Worm (Caenorhabditis elegans) whole organism, young adult: ENCODE measurements around the gene tre-2.

Source experiments
- B0019.2 ChIP-seq: fragments of 200-800 bp; sonication (Bioruptor generic); conservative IDR thresholded peaks from 2 replicates; pipeline ENCODE4 v1.3.6; 2022; ENCODE audit warnings: missing genetic modification reagents, missing genetic modification characterization, missing compliant biosample characterization
- B0261.1 ChIP-seq: sonication (generic microtip); optimal IDR thresholded peaks from 2 replicates; lab custom pipeline; 2016; ENCODE audit warnings: mild to moderate bottlenecking, missing genetic modification characterization, moderate library complexity, missing compliant biosample characterization
- C06A6.2 ChIP-seq: fragments of 200-800 bp; sonication (Bioruptor generic); conservative IDR thresholded peaks from 2 replicates; pipeline ENCODE4 v1.3.6; 2022; ENCODE audit warnings: missing genetic modification characterization, missing compliant biosample characterization
- F10E7.11 ChIP-seq: sonication (generic microtip); optimal IDR thresholded peaks from 2 replicates; lab custom pipeline; 2017; ENCODE audit warnings: mild to moderate bottlenecking, missing genetic modification characterization, moderate library complexity, missing compliant biosample characterization
- F22D6.2 ChIP-seq: sonication (generic microtip); optimal IDR thresholded peaks from 2 replicates; lab custom pipeline; 2016; ENCODE audit warnings: mild to moderate bottlenecking, missing genetic modification characterization, missing compliant biosample characterization
- F23B12.7 ChIP-seq: sonication (generic microtip); optimal IDR thresholded peaks from 2 replicates; lab custom pipeline; 2017; ENCODE audit warnings: missing genetic modification characterization, mild to moderate bottlenecking, missing compliant biosample characterization, antibody characterized with exemption, moderate library complexity; ENCODE audit not compliant: insufficient read depth
- F37B4.10 ChIP-seq: fragments of 200-800 bp; sonication (Bioruptor generic); IDR thresholded peaks from 2 replicates; pipeline ENCODE4 v1.3.6; 2022; ENCODE audit warnings: missing genetic modification characterization, missing compliant biosample characterization
- F52B5.7 ChIP-seq: sonication (generic microtip); optimal IDR thresholded peaks from 2 replicates; lab custom pipeline; 2016; ENCODE audit warnings: mild to moderate bottlenecking, missing genetic modification characterization, missing compliant biosample characterization
- K11D2.4 ChIP-seq: fragments of 200-800 bp; sonication (Bioruptor generic); IDR thresholded peaks from 2 replicates; pipeline ENCODE4 v1.3.6; 2022; ENCODE audit warnings: missing genetic modification reagents, missing genetic modification characterization, missing compliant biosample characterization
- T07F8.4 ChIP-seq: sonication (generic microtip); optimal IDR thresholded peaks from 2 replicates; lab custom pipeline; 2016; ENCODE audit warnings: mild to moderate bottlenecking, missing genetic modification characterization, moderate library complexity, missing compliant biosample characterization
- Y53F4B.3 ChIP-seq: fragments of 200-800 bp; sonication (Bioruptor generic); IDR thresholded peaks from 2 replicates; pipeline ENCODE4 v1.3.6; 2022; ENCODE audit warnings: missing genetic modification reagents, missing genetic modification characterization, missing compliant biosample characterization
- Y56A3A.18 ChIP-seq: fragments of 200-800 bp; sonication (Bioruptor generic); IDR thresholded peaks from 2 replicates; pipeline ENCODE4 v1.3.6; 2022; ENCODE audit warnings: missing genetic modification reagents, missing genetic modification characterization, missing compliant biosample characterization
- Y79H2A.3 ChIP-seq: fragments of 200-800 bp; sonication (Bioruptor generic); conservative IDR thresholded peaks from 2 replicates; pipeline ENCODE4 v1.3.6; 2022; ENCODE audit warnings: missing genetic modification reagents, missing genetic modification characterization, missing compliant biosample characterization
- ama-1 ChIP-seq, 3 experiments: fragments of 150-350 bp in 1 of 3; sonication (generic microtip) in 2 of 3; optimal IDR thresholded peaks; 2 replicates each; lab custom pipeline; 2014 to 2018; ENCODE audit warnings: missing biosample characterization in 2 of 3, missing genetic modification characterization in 2 of 3, missing genetic modification reagents in 2 of 3
- aptf-3 ChIP-seq: fragments of 200-800 bp; sonication (Bioruptor generic); IDR thresholded peaks from 2 replicates; pipeline ENCODE4 v1.3.6; 2022; ENCODE audit warnings: missing genetic modification characterization, missing compliant biosample characterization
- athp-1 ChIP-seq: sonication (generic microtip); optimal IDR thresholded peaks from 2 replicates; lab custom pipeline; 2017; ENCODE audit warnings: mild to moderate bottlenecking, missing genetic modification characterization, missing compliant biosample characterization
- attf-3 ChIP-seq: fragments of 200-800 bp; sonication (Bioruptor generic); conservative IDR thresholded peaks from 2 replicates; pipeline ENCODE4 v1.3.6; 2022; ENCODE audit warnings: missing genetic modification reagents, missing genetic modification characterization, missing compliant biosample characterization
- bed-2 ChIP-seq: fragments of 200-800 bp; sonication (Bioruptor generic); IDR thresholded peaks from 2 replicates; pipeline ENCODE4 v1.3.6; 2022; ENCODE audit warnings: missing genetic modification reagents, missing genetic modification characterization, missing compliant biosample characterization
- cebp-2 ChIP-seq: fragments of 200-800 bp; sonication (Bioruptor generic); IDR thresholded peaks from 2 replicates; pipeline ENCODE4 v1.3.6; 2022; ENCODE audit warnings: missing genetic modification characterization, missing compliant biosample characterization
- ceh-58 ChIP-seq: fragments of 200-800 bp; sonication (Bioruptor generic); IDR thresholded peaks from 2 replicates; pipeline ENCODE4 v1.3.6; 2022; ENCODE audit warnings: missing genetic modification characterization, missing compliant biosample characterization
- ceh-91 ChIP-seq: fragments of 200-800 bp; sonication (Bioruptor generic); IDR thresholded peaks from 2 replicates; pipeline ENCODE4 v1.3.6; 2022; ENCODE audit warnings: missing genetic modification reagents, missing genetic modification characterization, missing compliant biosample characterization
- chd-7 ChIP-seq: sonication (generic microtip); optimal IDR thresholded peaks from 2 replicates; lab custom pipeline; 2016; ENCODE audit warnings: mild to moderate bottlenecking, missing genetic modification characterization, moderate library complexity, missing compliant biosample characterization
- dpl-1 ChIP-seq: fragments of 150-350 bp; optimal IDR thresholded peaks from 2 replicates; lab custom pipeline; 2014; ENCODE audit warnings: missing biosample characterization, missing genetic modification reagents, missing genetic modification characterization
- hmg-1.2 ChIP-seq: fragments of 200-800 bp; sonication (Bioruptor generic); IDR thresholded peaks from 2 replicates; pipeline ENCODE4 v1.3.6; 2022; ENCODE audit warnings: missing genetic modification reagents, missing genetic modification characterization, missing compliant biosample characterization
- let-607 ChIP-seq, 2 experiments: fragments of 200-800 bp in 1 of 2; sonication (Bioruptor generic) in 1 of 2; sonication (generic microtip) in 1 of 2; optimal IDR thresholded peaks; 2 replicates each; lab custom pipeline; 2016 to 2018; ENCODE audit warnings: mild to moderate bottlenecking in 2 of 2, missing compliant biosample characterization in 2 of 2, missing genetic modification characterization in 2 of 2, moderate library complexity in 2 of 2, missing genotype in 1 of 2
- lin-26 ChIP-seq: fragments of 200-800 bp; sonication (Bioruptor generic); IDR thresholded peaks from 2 replicates; pipeline ENCODE4 v1.3.6; 2022; ENCODE audit warnings: missing genetic modification reagents, missing genetic modification characterization, missing compliant biosample characterization
- lin-35 ChIP-seq, 3 experiments: fragments of 150-350 bp in 2 of 3; sonication (generic microtip) in 1 of 3; optimal IDR thresholded peaks; 2 replicates each; lab custom pipeline; 2014 to 2018; ENCODE audit warnings: missing biosample characterization in 3 of 3, missing genetic modification characterization in 3 of 3, missing genetic modification reagents in 3 of 3
- lin-40 ChIP-seq: sonication (generic microtip); optimal IDR thresholded peaks from 2 replicates; lab custom pipeline; 2016; ENCODE audit warnings: missing genetic modification characterization, mild to moderate bottlenecking, missing compliant biosample characterization, missing genotype, missing genetic modification reagents
- lin-54 ChIP-seq: fragments of 200-800 bp; sonication (Bioruptor generic); optimal IDR thresholded peaks from 2 replicates; lab custom pipeline; 2018; ENCODE audit warnings: mild to moderate bottlenecking, missing genetic modification characterization, missing compliant biosample characterization
- lir-1 ChIP-seq: fragments of 200-800 bp; sonication (Bioruptor generic); conservative IDR thresholded peaks from 2 replicates; pipeline ENCODE4 v1.3.6; 2022; ENCODE audit warnings: missing genetic modification reagents, missing genetic modification characterization, missing compliant biosample characterization
- lsl-1 ChIP-seq: fragments of 200-800 bp; sonication (Bioruptor generic); optimal IDR thresholded peaks from 2 replicates; lab custom pipeline; 2018; ENCODE audit warnings: mild to moderate bottlenecking, missing genetic modification characterization, moderate library complexity, missing compliant biosample characterization
- lsy-27 ChIP-seq: sonication (generic microtip); optimal IDR thresholded peaks from 2 replicates; lab custom pipeline; 2017; ENCODE audit warnings: missing genetic modification characterization, mild to moderate bottlenecking, missing compliant biosample characterization, antibody characterized with exemption, missing genotype, borderline replicate concordance; ENCODE audit not compliant: insufficient read depth
- mes-4 ChIP-seq: sonication (generic microtip); optimal IDR thresholded peaks from 2 replicates; lab custom pipeline; 2016; ENCODE audit warnings: missing genotype, missing genetic modification characterization, missing compliant biosample characterization
- nfya-1 ChIP-seq: sonication (generic microtip); optimal IDR thresholded peaks from 2 replicates; lab custom pipeline; 2017; ENCODE audit warnings: antibody characterized with exemption, missing compliant biosample characterization, missing genetic modification characterization, borderline replicate concordance; ENCODE audit not compliant: insufficient read depth
- nhr-27 ChIP-seq: fragments of 200-800 bp; sonication (Bioruptor generic); optimal IDR thresholded peaks from 2 replicates; lab custom pipeline; 2018; ENCODE audit warnings: mild to moderate bottlenecking, missing genetic modification characterization, moderate library complexity, missing compliant biosample characterization
- nhr-80 ChIP-seq: sonication (generic microtip); optimal IDR thresholded peaks from 2 replicates; lab custom pipeline; 2016; ENCODE audit warnings: missing genetic modification characterization, missing compliant biosample characterization
- pbrm-1 ChIP-seq: fragments of 200-800 bp; sonication (Bioruptor generic); IDR thresholded peaks from 2 replicates; pipeline ENCODE4 v1.3.6; 2022; ENCODE audit warnings: missing genetic modification reagents, missing genetic modification characterization, missing compliant biosample characterization
- rec-8 ChIP-seq, 2 experiments: sonication (generic microtip); optimal IDR thresholded peaks; 2 replicates each; lab custom pipeline; 2016; ENCODE audit warnings: mild to moderate bottlenecking in 2 of 2, missing genetic modification characterization in 2 of 2, missing genetic modification reagents in 2 of 2, missing genotype in 2 of 2, missing biosample characterization in 1 of 2, missing compliant biosample characterization in 1 of 2, moderate library complexity in 1 of 2
- snpc-1.1 ChIP-seq: sonication (generic microtip); optimal IDR thresholded peaks from 2 replicates; lab custom pipeline; 2017; ENCODE audit warnings: missing genetic modification characterization, mild to moderate bottlenecking, missing compliant biosample characterization, antibody characterized with exemption, moderate library complexity, missing genotype, missing genetic modification reagents; ENCODE audit not compliant: insufficient read depth
- snpc-1.3 ChIP-seq: sonication (generic microtip); optimal IDR thresholded peaks from 2 replicates; lab custom pipeline; 2017; ENCODE audit warnings: missing genetic modification characterization, mild to moderate bottlenecking, missing compliant biosample characterization, antibody characterized with exemption, moderate library complexity, missing genotype, missing genetic modification reagents; ENCODE audit not compliant: insufficient read depth
- snpc-4 ChIP-seq, 5 experiments: fragments of 150-350 bp in 1 of 5; sonication (generic microtip) in 4 of 5; optimal IDR thresholded peaks; 2 replicates each; lab custom pipeline; 2014 to 2018; ENCODE audit warnings: missing genetic modification characterization in 5 of 5, missing biosample characterization in 3 of 5, antibody characterized with exemption in 2 of 5, mild to moderate bottlenecking in 2 of 5, missing compliant biosample characterization in 2 of 5, missing genotype in 2 of 5, moderate library complexity in 2 of 5, missing genetic modification reagents in 1 of 5
- unc-130 ChIP-seq: sonication (generic microtip); optimal IDR thresholded peaks from 2 replicates; lab custom pipeline; 2016; ENCODE audit warnings: missing genetic modification reagents, missing genetic modification characterization, missing compliant biosample characterization
- zfh-2 ChIP-seq: fragments of 200-800 bp; sonication (Bioruptor generic); conservative IDR thresholded peaks from 2 replicates; pipeline ENCODE4 v1.3.6; 2022; ENCODE audit warnings: missing genetic modification reagents, missing genetic modification characterization, missing compliant biosample characterization
- ztf-26 ChIP-seq: sonication (generic microtip); optimal IDR thresholded peaks from 2 replicates; lab custom pipeline; 2017; ENCODE audit warnings: missing genetic modification characterization, missing compliant biosample characterization

tre-2 gene

DNA sequence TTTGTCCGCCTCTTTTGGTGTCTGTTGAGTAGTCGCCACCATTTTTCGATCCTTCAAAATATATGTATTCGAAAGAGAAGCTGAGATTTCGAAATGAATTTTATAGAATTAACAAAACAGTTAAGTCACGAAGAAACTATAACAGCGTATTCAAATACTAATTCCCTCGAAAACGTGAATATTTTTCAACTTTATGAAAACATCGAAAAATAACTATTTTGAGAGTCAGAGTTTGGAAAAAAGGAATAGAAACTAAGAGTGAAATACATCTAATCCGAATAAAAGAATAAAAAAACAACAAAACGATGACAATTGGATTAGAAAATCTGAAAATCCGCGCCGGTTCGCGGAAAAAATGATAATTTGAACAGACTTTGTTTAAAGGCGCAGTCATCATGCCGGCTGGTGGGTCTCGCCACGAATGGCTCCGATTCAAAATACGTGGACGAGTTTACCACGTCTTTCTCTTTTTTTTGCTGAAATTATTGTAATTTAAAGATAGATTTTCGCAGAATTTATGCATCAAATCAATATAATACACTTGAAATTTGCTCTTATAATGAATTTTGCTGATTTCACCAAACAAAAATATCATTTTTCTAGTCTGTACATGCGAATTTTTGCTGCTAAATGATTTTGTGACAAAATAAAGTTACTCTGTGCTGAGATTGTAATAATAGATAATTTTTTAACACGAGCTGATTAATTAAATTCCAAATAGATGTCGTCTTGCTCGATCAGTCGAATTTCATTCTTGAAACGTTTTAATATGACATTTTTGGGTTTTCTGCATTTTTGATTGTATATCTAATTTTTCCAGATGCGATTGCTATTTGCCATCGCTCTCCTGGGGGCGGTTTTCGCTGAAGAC, 26.9 kb upstream of the tre-2 start, which contains the start of the genes rpn-1 and ribo-1 (continued):
- TF ChIP-seq lir-1 (GFP tag; lab: Robert Waterston, UW) = no peak
- no peak for TF ChIP-seq snpc-4 (GFP tag; optimal IDR thresholded peaks at IDR 0.05; lab: Kevin White, UChicago)
- peak in 3 of 4 experiments; percentile 42 to 64 (median 63) for TF ChIP-seq snpc-4 (tag; optimal IDR thresholded peaks at IDR 0.05; lab: Kevin White, UChicago)
- TF ChIP-seq F37B4.10 (GFP tag; lab: Robert Waterston, UW) = no peak
- peak; percentile 1 for TF ChIP-seq nhr-80 (tag; lab: Kevin White, UChicago)
- TF ChIP-seq Y56A3A.18 (GFP tag; lab: Robert Waterston, UW) = no peak
- TF ChIP-seq dpl-1 (GFP tag; lab: Kevin White, UChicago) = peak; percentile 18
- peak; percentile 74 to 82 for TF ChIP-seq let-607 (tag; optimal IDR thresholded peaks at IDR 0.05; lab: Kevin White, UChicago)
- 0 out of 2 replicates have a peak, but pooled peaks have one; percentile 32 for TF ChIP-seq ceh-91 (GFP tag; lab: Robert Waterston, UW)
- no peak for TF ChIP-seq F22D6.2 (tag; lab: Kevin White, UChicago)
- TF ChIP-seq lsl-1 = peak; percentile 59
- TF ChIP-seq ama-1 (optimal IDR thresholded peaks at IDR 0.05; lab: Kevin White, UChicago) = no peak
- no peak for TF ChIP-seq ama-1 (GFP tag; optimal IDR thresholded peaks at IDR 0.05; lab: Kevin White, UChicago)
- TF ChIP-seq Y53F4B.3 = no peak
- TF ChIP-seq attf-3 (GFP tag; lab: Robert Waterston, UW) = no peak
- TF ChIP-seq snpc-1.3 (tag; lab: Kevin White, UChicago) = no peak
- TF ChIP-seq lin-26 (GFP tag; lab: Robert Waterston, UW) = no peak
- no peak for TF ChIP-seq unc-130 (GFP tag; lab: Kevin White, UChicago)
- no peak for TF ChIP-seq ztf-26 (tag; lab: Kevin White, UChicago)
- no peak for TF ChIP-seq lsy-27 (tag; lab: Kevin White, UChicago)
- TF ChIP-seq aptf-3 = no peak
- TF ChIP-seq F52B5.7 = no peak
- TF ChIP-seq B0261.1 (tag; lab: Kevin White, UChicago) = no peak
- TF ChIP-seq K11D2.4 (GFP tag; lab: Robert Waterston, UW) = no peak
- no peak for TF ChIP-seq mes-4 (tag; lab: Kevin White, UChicago)
- TF ChIP-seq B0019.2 (GFP tag; lab: Robert Waterston, UW) = no peak
- no peak for TF ChIP-seq rec-8 (tag; optimal IDR thresholded peaks at IDR 0.05; lab: Kevin White, UChicago)
- TF ChIP-seq T07F8.4 (tag; lab: Kevin White, UChicago) = no peak
- TF ChIP-seq pbrm-1 (GFP tag; lab: Robert Waterston, UW) = no peak
- no peak for TF ChIP-seq nhr-27 (tag; lab: Kevin White, UChicago)
- TF ChIP-seq nfya-1 (tag; lab: Kevin White, UChicago) = no peak
- peak; percentile 42 for TF ChIP-seq lin-54 (GFP tag; lab: Kevin White, UChicago)
- no peak for TF ChIP-seq bed-2 (GFP tag; lab: Robert Waterston, UW)
- no peak for TF ChIP-seq lin-40 (tag; lab: Kevin White, UChicago)
- TF ChIP-seq lin-35 (GFP tag; optimal IDR thresholded peaks at IDR 0.05; lab: Kevin White, UChicago) = no peak
- TF ChIP-seq hmg-1.2 (GFP tag; lab: Robert Waterston, UW) = peak; percentile 31; the same call in 1 of the 2 replicates
- no peak for TF ChIP-seq C06A6.2 (GFP tag; lab: Robert Waterston, UW)
- TF ChIP-seq F23B12.7 (tag; lab: Kevin White, UChicago) = peak; percentile 28
- TF ChIP-seq F10E7.11 = no peak
- no peak for TF ChIP-seq cebp-2 (GFP tag; lab: Robert Waterston, UW)
- TF ChIP-seq Y79H2A.3 (GFP tag; lab: Robert Waterston, UW) = no peak
- TF ChIP-seq snpc-1.1 (tag; lab: Kevin White, UChicago) = no peak
- TF ChIP-seq zfh-2 (GFP tag; lab: Robert Waterston, UW) = no peak
- TF ChIP-seq athp-1 (tag; lab: Kevin White, UChicago) = no peak
- TF ChIP-seq ceh-58 (GFP tag; lab: Robert Waterston, UW) = no peak
- TF ChIP-seq chd-7 = no peak
